Worm (Caenorhabditis elegans) whole organism, L2 larva: Measurements from ENCODE around the gene nac-2.
A peak's percentile ranks its signal among the peaks of the same experiment; 100 is the strongest.

Experiments
- C34F6.9 ChIP-seq: fragments of 150-350 bp; optimal IDR thresholded peaks from 2 replicates; lab custom pipeline; 2014; ENCODE audit warnings: missing biosample characterization, missing genetic modification characterization
- F13H6.1 ChIP-seq: sonication (generic microtip); optimal IDR thresholded peaks from 2 replicates; lab custom pipeline; 2016; ENCODE audit warnings: missing genetic modification characterization, missing compliant biosample characterization
- R02D3.7 ChIP-seq: fragments of 150-350 bp; optimal IDR thresholded peaks from 2 replicates; lab custom pipeline; 2014; ENCODE audit warnings: missing biosample characterization, missing genetic modification characterization
- Y55F3AM.14 ChIP-seq: fragments of 200-800 bp; sonication (Bioruptor generic); optimal IDR thresholded peaks from 2 replicates; lab custom pipeline; 2018; ENCODE audit warnings: mild to moderate bottlenecking, missing genetic modification characterization, missing compliant biosample characterization
- ZK546.5 ChIP-seq: sonication (generic microtip); optimal IDR thresholded peaks from 2 replicates; lab custom pipeline; 2017; ENCODE audit warnings: missing biosample characterization, missing genetic modification characterization
- aly-2 ChIP-seq: fragments of 150-350 bp; optimal IDR thresholded peaks from 2 replicates; lab custom pipeline; 2014; ENCODE audit warnings: missing biosample characterization, missing genetic modification characterization
- ama-1 ChIP-seq: fragments of 150-350 bp; optimal IDR thresholded peaks from 2 replicates; lab custom pipeline; 2018; ENCODE audit warnings: inconsistent platforms
- blmp-1 ChIP-seq: sonication (generic microtip); optimal IDR thresholded peaks from 2 replicates; lab custom pipeline; 2017; ENCODE audit warnings: missing genetic modification characterization, mild to moderate bottlenecking, missing compliant biosample characterization, antibody characterized with exemption, moderate library complexity; ENCODE audit not compliant: insufficient read depth
- crh-2 ChIP-seq: sonication (generic microtip); optimal IDR thresholded peaks from 2 replicates; lab custom pipeline; 2017; ENCODE audit warnings: missing biosample characterization, missing genetic modification characterization
- egl-27 ChIP-seq: sonication (generic microtip); optimal IDR thresholded peaks from 3 replicates; lab custom pipeline; 2017; ENCODE audit warnings: missing biosample characterization, missing genetic modification reagents, missing genetic modification characterization
- fos-1 ChIP-seq: fragments of 150-350 bp; optimal IDR thresholded peaks from 2 replicates; lab custom pipeline; 2014; ENCODE audit warnings: missing biosample characterization, missing genetic modification characterization
- gmeb-1 ChIP-seq: fragments of 150-350 bp; optimal IDR thresholded peaks from 2 replicates; lab custom pipeline; 2014; ENCODE audit warnings: missing biosample characterization, missing genetic modification characterization
- lin-11 ChIP-seq: fragments of 150-350 bp; sonication (generic microtip); optimal IDR thresholded peaks from 2 replicates; lab custom pipeline; 2014; ENCODE audit warnings: missing biosample characterization, missing genetic modification characterization, inconsistent platforms, mixed read lengths
- lin-13 ChIP-seq: fragments of 150-350 bp; optimal IDR thresholded peaks from 2 replicates; lab custom pipeline; 2014; ENCODE audit warnings: missing biosample characterization, missing genetic modification reagents, missing genetic modification characterization
- lin-39 ChIP-seq: fragments of 150-350 bp; optimal IDR thresholded peaks from 2 replicates; lab custom pipeline; 2014; ENCODE audit warnings: missing biosample characterization, missing genetic modification reagents, missing genetic modification characterization
- lsy-2 ChIP-seq, 2 experiments: fragments of 150-350 bp in 1 of 2; sonication (generic microtip) in 1 of 2; optimal IDR thresholded peaks; 2 replicates each; lab custom pipeline; 2014 to 2017; ENCODE audit warnings: missing biosample characterization in 2 of 2, missing genetic modification characterization in 2 of 2
- mab-5 ChIP-seq: fragments of 150-350 bp; optimal IDR thresholded peaks from 2 replicates; lab custom pipeline; 2014; ENCODE audit warnings: missing biosample characterization, missing genetic modification characterization
- mbf-1 ChIP-seq: sonication (generic microtip); optimal IDR thresholded peaks from 2 replicates; lab custom pipeline; 2017; ENCODE audit warnings: missing biosample characterization, missing genetic modification characterization
- nhr-10 ChIP-seq: sonication (generic microtip); optimal IDR thresholded peaks from 2 replicates; lab custom pipeline; 2017; ENCODE audit warnings: missing biosample characterization, missing genetic modification characterization
- nhr-11 ChIP-seq: fragments of 150-350 bp; optimal IDR thresholded peaks from 2 replicates; lab custom pipeline; 2014; ENCODE audit warnings: missing biosample characterization, missing genetic modification characterization
- nhr-129 ChIP-seq: fragments of 150-350 bp; optimal IDR thresholded peaks from 2 replicates; lab custom pipeline; 2014; ENCODE audit warnings: missing biosample characterization, missing genetic modification characterization
- nhr-21 ChIP-seq: fragments of 150-350 bp; optimal IDR thresholded peaks from 2 replicates; lab custom pipeline; 2014; ENCODE audit warnings: missing biosample characterization, missing genetic modification characterization
- nhr-237 ChIP-seq: fragments of 150-350 bp; optimal IDR thresholded peaks from 2 replicates; lab custom pipeline; 2014; ENCODE audit warnings: missing biosample characterization, missing genetic modification characterization
- nhr-25 ChIP-seq: fragments of 150-350 bp; sonication (generic microtip); optimal IDR thresholded peaks from 3 replicates; lab custom pipeline; 2014; ENCODE audit warnings: missing biosample characterization, missing genetic modification characterization
- nhr-6 ChIP-seq: fragments of 150-350 bp; optimal IDR thresholded peaks from 2 replicates; lab custom pipeline; 2014; ENCODE audit warnings: missing biosample characterization, missing genetic modification characterization
- nhr-77 ChIP-seq: fragments of 150-350 bp; optimal IDR thresholded peaks from 2 replicates; lab custom pipeline; 2014; ENCODE audit warnings: missing biosample characterization, missing genetic modification characterization
- peb-1 ChIP-seq: fragments of 150-350 bp; optimal IDR thresholded peaks from 2 replicates; lab custom pipeline; 2014; ENCODE audit warnings: missing biosample characterization, missing genetic modification characterization
- skn-1 ChIP-seq: sonication (generic microtip); optimal IDR thresholded peaks from 2 replicates; lab custom pipeline; 2017; ENCODE audit warnings: missing biosample characterization, missing genetic modification characterization
- sma-9 ChIP-seq, 2 experiments: fragments of 150-350 bp in 1 of 2; sonication (generic microtip) in 1 of 2; optimal IDR thresholded peaks; 2 replicates each; lab custom pipeline; 2014 to 2016; ENCODE audit warnings: missing genetic modification characterization in 2 of 2, mild to moderate bottlenecking in 1 of 2, missing biosample characterization in 1 of 2, missing compliant biosample characterization in 1 of 2, missing genetic modification reagents in 1 of 2, moderate library complexity in 1 of 2
- unc-39 ChIP-seq: fragments of 150-350 bp; optimal IDR thresholded peaks from 2 replicates; lab custom pipeline; 2014; ENCODE audit warnings: missing biosample characterization, missing genetic modification characterization
- unc-55 ChIP-seq: fragments of 150-350 bp; sonication (generic microtip); optimal IDR thresholded peaks from 3 replicates; lab custom pipeline; 2014; ENCODE audit warnings: missing biosample characterization, missing genetic modification reagents, missing genetic modification characterization
- unc-62 ChIP-seq: fragments of 150-350 bp; optimal IDR thresholded peaks from 2 replicates; lab custom pipeline; 2014; ENCODE audit warnings: missing biosample characterization, missing genetic modification reagents, missing genetic modification characterization
- zag-1 ChIP-seq: fragments of 150-350 bp; optimal IDR thresholded peaks from 2 replicates; lab custom pipeline; 2014; ENCODE audit warnings: missing biosample characterization, missing genetic modification characterization
- ztf-1 ChIP-seq: fragments of 200-800 bp; sonication (Bioruptor generic); conservative IDR thresholded peaks from 2 replicates; pipeline ENCODE4 v1.3.6; 2022; ENCODE audit warnings: missing genetic modification characterization, missing compliant biosample characterization
- ztf-11 ChIP-seq: sonication (generic microtip); optimal IDR thresholded peaks from 2 replicates; lab custom pipeline; 2017; ENCODE audit warnings: missing biosample characterization, missing genetic modification characterization
- ztf-4 ChIP-seq: fragments of 150-350 bp; optimal IDR thresholded peaks from 2 replicates; lab custom pipeline; 2014; ENCODE audit warnings: missing biosample characterization, missing genetic modification characterization

Gene nac-2

DNA sequence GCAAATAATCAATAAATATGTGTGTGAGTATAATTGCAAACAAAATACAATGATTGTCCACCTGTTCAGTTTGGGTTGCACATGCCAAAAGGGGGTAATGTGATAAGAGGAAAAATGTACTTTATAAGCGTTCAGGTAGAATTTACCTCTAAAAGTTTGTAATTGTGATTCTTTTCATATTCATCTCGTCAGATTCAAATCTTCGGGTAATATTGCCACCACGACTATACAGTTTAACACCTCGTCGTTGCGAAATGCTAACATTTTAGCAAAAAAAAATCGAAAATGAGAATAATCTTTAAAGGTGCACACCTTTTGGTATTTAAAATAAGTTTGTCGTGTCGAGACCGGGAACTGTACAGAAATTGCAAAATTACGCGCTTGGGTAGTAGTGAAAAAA lies at the start of gene nac-2:
TSS of gene nac-2 (minus strand) at position 101 of the 400 bp plus-strand sequence.
- TF ChIP-seq nhr-25 (tag; lab: Kevin White, UChicago) (peak; percentile 20), Y55F3AM.14 (no peak), nhr-129 (tag; lab: Kevin White, UChicago) (no peak)
- TF ChIP-seq, all 48 proteins: peak for 1

DNA sequence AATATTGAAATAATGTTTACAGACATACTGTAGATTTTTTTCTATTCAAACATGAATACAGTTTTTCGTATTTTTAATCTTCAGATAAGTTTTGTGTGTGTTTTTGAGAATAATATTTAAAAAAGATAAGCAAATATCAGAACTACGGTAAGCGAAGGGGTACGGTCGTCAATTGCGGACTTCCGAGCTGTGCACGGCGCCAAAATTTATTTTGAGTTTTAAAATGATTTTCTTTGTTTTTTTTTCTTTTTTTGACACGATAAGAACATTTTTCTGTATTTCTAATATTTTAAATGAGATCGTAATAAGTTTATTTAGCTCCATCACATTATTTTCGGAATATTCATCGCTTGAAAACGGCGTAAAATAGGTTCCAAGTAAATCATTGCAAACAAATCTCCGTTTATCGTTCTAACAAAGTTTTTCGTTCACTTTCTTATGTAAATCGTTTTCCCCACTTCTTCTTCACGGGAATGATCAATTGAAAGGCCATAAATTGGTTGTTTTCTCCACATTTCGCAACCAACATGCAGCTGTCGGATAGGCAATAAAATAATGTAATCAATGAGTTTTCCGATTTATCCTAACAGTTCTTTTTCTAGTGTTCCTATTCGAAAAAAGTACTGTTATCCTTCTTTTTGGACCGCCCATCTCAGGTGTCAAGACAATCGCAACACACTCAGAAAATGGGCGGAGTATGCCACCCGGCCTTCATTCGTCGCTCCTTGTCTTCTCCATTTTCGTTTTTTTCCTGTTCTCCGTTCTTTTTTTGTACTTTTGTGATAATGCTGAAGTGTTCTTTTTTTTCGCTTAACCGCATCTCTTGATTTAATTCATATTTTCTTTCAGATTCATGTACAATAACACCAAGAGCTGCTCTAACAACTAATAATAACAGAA lies 48.5 kb upstream of the nac-2 start, which contains the start of gene glp-1:
TSS of gene glp-1 (plus strand) at position 850 of the 900 bp plus-strand sequence.
- TF ChIP-seq nhr-237 (tag; lab: Kevin White, UChicago) (no peak), R02D3.7 (no peak), mbf-1 (tag; lab: Kevin White, UChicago) (no peak), blmp-1 (no peak), nhr-6 (tag; lab: Kevin White, UChicago) (no peak), unc-39 (no peak), lsy-2 (tag; optimal IDR thresholded peaks at IDR 0.05; lab: Kevin White, UChicago) (no peak), egl-27 (tag; lab: Kevin White, UChicago) (no peak), aly-2 (tag; lab: Kevin White, UChicago) (no peak), ZK546.5 (tag; lab: Kevin White, UChicago) (no peak), skn-1 (tag; lab: Kevin White, UChicago) (no peak), F13H6.1 (tag; lab: Kevin White, UChicago) (no peak), ztf-1 (GFP tag; lab: Robert Waterston, UW) (no peak), crh-2 (tag; lab: Kevin White, UChicago) (no peak), C34F6.9 (tag; lab: Kevin White, UChicago) (no peak), nhr-129 (tag; lab: Kevin White, UChicago) (no peak), peb-1 (no peak), sma-9 (GFP tag; optimal IDR thresholded peaks at IDR 0.05; lab: Kevin White, UChicago) (no peak), sma-9 (tag; optimal IDR thresholded peaks at IDR 0.05; lab: Kevin White, UChicago) (no peak), lin-11 (tag; lab: Kevin White, UChicago) (no peak)
- TF ChIP-seq, all 48 proteins: peak for 0

ce11 chrIII:9089325-9089823 lies 46.3 kb upstream of the nac-2 start, which contains the start of the genes mccc-2 and mrpl-44:
Gene mccc-2 (minus strand): TSS chrIII:9089375.
Gene mrpl-44 (minus strand): TSS chrIII:9089375.
- TF ChIP-seq nhr-10 (tag; lab: Kevin White, UChicago) (no peak), unc-62 (GFP tag; lab: Kevin White, UChicago) (no peak), C34F6.9 (tag; lab: Kevin White, UChicago) (peak; percentile 36), crh-2 (tag; lab: Kevin White, UChicago) (no peak), unc-55 (GFP tag; lab: Kevin White, UChicago) (peak; percentile 51), lin-11 (tag; lab: Kevin White, UChicago) (no peak), ztf-11 (tag; lab: Kevin White, UChicago) (no peak), fos-1 (tag; lab: Kevin White, UChicago) (peak; percentile 7), lsy-2 (tag; optimal IDR thresholded peaks at IDR 0.05; lab: Kevin White, UChicago) (peak in 1 of 2 experiments; percentile 40), gmeb-1 (tag; lab: Kevin White, UChicago) (peak; percentile 90), blmp-1 (no peak)

- TF ChIP-seq skn-1 (tag; lab: Kevin White, UChicago) (no peak), nhr-21 (tag; lab: Kevin White, UChicago) (no peak), F13H6.1 (tag; lab: Kevin White, UChicago) (peak; percentile 44), zag-1 (peak; percentile 42), lin-13 (GFP tag; lab: Kevin White, UChicago) (no peak), ztf-4 (tag; lab: Kevin White, UChicago) (no peak), ama-1 (lab: Kevin White, UChicago) (no peak), nhr-77 (tag; lab: Kevin White, UChicago) (no peak), nhr-11 (no peak), mab-5 (tag; lab: Kevin White, UChicago) (peak; percentile 84), lsy-2 (tag; optimal IDR thresholded peaks at IDR 0.05; lab: Kevin White, UChicago) (peak in 1 of 2 experiments; percentile 50), C34F6.9 (tag; lab: Kevin White, UChicago) (peak; percentile 28), lin-39 (tag; lab: Kevin White, UChicago) (peak; percentile 9), sma-9 (GFP tag; optimal IDR thresholded peaks at IDR 0.05; lab: Kevin White, UChicago) (peak; percentile 35), sma-9 (tag; optimal IDR thresholded peaks at IDR 0.05; lab: Kevin White, UChicago) (no peak)
- TF ChIP-seq, all 48 proteins: peak for 7
Observed at ce11 chrIII:9084329-9084728, 41.2 kb upstream of the nac-2 start.
